Fruit fly (Drosophila melanogaster): ENCODE measurements around the gene CG13251.

CG13251 gene

DNA sequence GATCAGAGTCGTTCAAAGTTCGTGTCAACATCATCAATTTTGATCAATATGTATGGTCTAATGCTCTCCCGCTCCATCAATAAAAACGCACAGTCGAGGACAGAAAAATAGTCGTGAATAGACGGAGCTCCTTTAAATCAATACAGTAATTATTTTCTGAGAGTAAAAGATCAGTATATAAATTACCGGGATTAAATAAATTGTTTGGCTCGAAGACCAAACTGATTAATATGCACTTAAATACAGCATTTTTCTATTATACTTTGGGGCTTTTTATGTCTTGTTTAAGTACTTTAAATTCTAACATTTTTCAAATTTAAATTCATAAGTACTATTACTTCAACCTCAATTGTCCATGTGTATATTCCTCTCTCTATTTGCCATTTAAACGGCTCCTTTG, 2.5 kb upstream of the CG13251 start:
- peak; percentile 72 for TF ChIP-seq CG13424 (tag; optimal IDR thresholded peaks at IDR 0.05)
- 0 out of 2 replicates have a peak, but pooled peaks have one; percentile 7 for TF ChIP-seq CG32772 (GFP tag; IDR thresholded peaks at IDR 0.05)
- TF ChIP-seq CG18262 (tag; optimal IDR thresholded peaks at IDR 0.05), result peak; percentile 83
- TF ChIP-seq CG33557 (GFP tag; optimal IDR thresholded peaks at IDR 0.05), result peak; percentile 73
- TF ChIP-seq CG12744 (GFP tag; optimal IDR thresholded peaks at IDR 0.05), result peak; percentile 46
- TF ChIP-seq Nf-YC (tag; optimal IDR thresholded peaks at IDR 0.05), result no peak
- TF ChIP-seq CG12659 (GFP tag; optimal IDR thresholded peaks at IDR 0.05), result peak; percentile 53
- peak; percentile 70 for TF ChIP-seq CG15269 (tag; optimal IDR thresholded peaks at IDR 0.05)
- TF ChIP-seq Usf (GFP tag; optimal IDR thresholded peaks at IDR 0.05), result no peak
- TF ChIP-seq ssp (GFP tag; IDR thresholded peaks at IDR 0.05), result no peak
- TF ChIP-seq trh (GFP tag; optimal IDR thresholded peaks at IDR 0.05), result peak; percentile 9
- TF ChIP-seq CG4820 (GFP tag; optimal IDR thresholded peaks at IDR 0.05), result peak; percentile 26
- peak; percentile 82 for TF ChIP-seq CG15696 (tag; optimal IDR thresholded peaks at IDR 0.05)
- TF ChIP-seq bab2 (GFP tag; optimal IDR thresholded peaks at IDR 0.05), result peak; percentile 52
- TF ChIP-seq sens (GFP tag), result peak; percentile 92
- TF ChIP-seq CG16863 (GFP tag; optimal IDR thresholded peaks at IDR 0.05), result peak; percentile 14
- TF ChIP-seq Oli (tag; optimal IDR thresholded peaks at IDR 0.05), result peak; percentile 69
- peak; percentile 45; the same call in 1 of the 2 replicates for TF ChIP-seq Xrp1 (GFP tag; IDR thresholded peaks at IDR 0.05)
- no peak for TF ChIP-seq CG3838 (GFP tag; optimal IDR thresholded peaks at IDR 0.05)
- TF ChIP-seq CG12391 (tag; optimal IDR thresholded peaks at IDR 0.05), result peak; percentile 74
- TF ChIP-seq Fer3 (tag; optimal IDR thresholded peaks at IDR 0.05), result peak; percentile 41
- TF ChIP-seq org-1 (GFP tag; optimal IDR thresholded peaks at IDR 0.05), result peak; percentile 39
- TF ChIP-seq CG32767 (GFP tag; IDR thresholded peaks at IDR 0.05), result 0 out of 2 replicates have a peak, but pooled peaks have one; percentile 12
- peak; percentile 62 for TF ChIP-seq Sox102F (GFP tag; optimal IDR thresholded peaks at IDR 0.05)
- peak; percentile 75 for TF ChIP-seq CG17829 (tag; optimal IDR thresholded peaks at IDR 0.05)
- TF ChIP-seq Drgx (GFP tag; IDR thresholded peaks at IDR 0.05), result 0 out of 2 replicates have a peak, but pooled peaks have one; percentile 19
- TF ChIP-seq da (GFP tag; optimal IDR thresholded peaks at IDR 0.05), result no peak
- TF ChIP-seq sug (tag; optimal IDR thresholded peaks at IDR 0.05), result no peak
- peak; percentile 47 for TF ChIP-seq ewg (GFP tag; optimal IDR thresholded peaks at IDR 0.05)
- peak; percentile 61 for TF ChIP-seq az2 (GFP tag; optimal IDR thresholded peaks at IDR 0.05)
- peak; percentile 46 for TF ChIP-seq CG18619 (GFP tag; optimal IDR thresholded peaks at IDR 0.05)
- peak; percentile 33; the same call in 1 of the 2 replicates for TF ChIP-seq slbo (GFP tag; IDR thresholded peaks at IDR 0.05)
- peak; percentile 49 for TF ChIP-seq Ptx1 (GFP tag; IDR thresholded peaks at IDR 0.05)
- TF ChIP-seq NC2β (GFP tag; optimal IDR thresholded peaks at IDR 0.05), result peak; percentile 11
- no peak for TF ChIP-seq CG3726 (GFP tag; IDR thresholded peaks at IDR 0.05)
- TF ChIP-seq gcm (GFP tag; optimal IDR thresholded peaks at IDR 0.05), result peak; percentile 44
- TF ChIP-seq hth (optimal IDR thresholded peaks at IDR 0.05), result no peak
- peak; percentile 33 for TF ChIP-seq CG15601 (tag; optimal IDR thresholded peaks at IDR 0.05)
- peak; percentile 25 for TF ChIP-seq ems (GFP tag; optimal IDR thresholded peaks at IDR 0.05)
- peak; percentile 61 for TF ChIP-seq CG4424 (GFP tag; optimal IDR thresholded peaks at IDR 0.05)
- peak; percentile 43 for TF ChIP-seq CG12219 (GFP tag; optimal IDR thresholded peaks at IDR 0.05)
- TF ChIP-seq CG10543 (GFP tag; optimal IDR thresholded peaks at IDR 0.05), result peak; percentile 2
- no peak for TF ChIP-seq chn (GFP tag; optimal IDR thresholded peaks at IDR 0.05)
- peak; percentile 49 for TF ChIP-seq CG10462 (GFP tag; optimal IDR thresholded peaks at IDR 0.05)
- TF ChIP-seq cwo (GFP tag; optimal IDR thresholded peaks at IDR 0.05), result peak; percentile 5
- TF ChIP-seq CG7928 (GFP tag; optimal IDR thresholded peaks at IDR 0.05), result no peak
- peak; percentile 58 for TF ChIP-seq D19A (tag; optimal IDR thresholded peaks at IDR 0.05)
- TF ChIP-seq Side (GFP tag; optimal IDR thresholded peaks at IDR 0.05), result peak; percentile 27
- TF ChIP-seq zfh1 (GFP tag; IDR thresholded peaks at IDR 0.05), result peak; percentile 56; the same call in 2 of the 3 replicates
- no peak for TF ChIP-seq wdn (GFP tag; IDR thresholded peaks at IDR 0.05)
- peak; percentile 35; the same call in 1 of the 2 replicates for TF ChIP-seq E2f1 (GFP tag; IDR thresholded peaks at IDR 0.05)
